Worm (Caenorhabditis elegans): ENCODE measurements around the gene F39G3.5.

- TF ChIP-seq daf-12 (tag; optimal IDR thresholded peaks at IDR 0.05) (no peak), hmg-1.1 (GFP tag; IDR thresholded peaks at IDR 0.05) (no peak), ama-1 (optimal IDR thresholded peaks at IDR 0.05) (no peak), mes-2 (tag; optimal IDR thresholded peaks at IDR 0.05; ENCODE audit: poor library complexity, severe bottlenecking) (no peak), nhr-76 (tag; optimal IDR thresholded peaks at IDR 0.05) (no peak), nhr-77 (tag; optimal IDR thresholded peaks at IDR 0.05) (no peak), zag-1 (tag; optimal IDR thresholded peaks at IDR 0.05) (no peak), dpl-1 (GFP tag; optimal IDR thresholded peaks at IDR 0.05) (no peak), mep-1 (tag; optimal IDR thresholded peaks at IDR 0.05) (no peak), mxl-2 (GFP tag; conservative IDR thresholded peaks at IDR 0.05) (no peak), ztf-11 (tag; optimal IDR thresholded peaks at IDR 0.05) (no peak)
Measured at ce11 chrV:4733952-4734351, 11.5 kb downstream of the F39G3.5 start.

Measured in whole organism, L4 larva.